Worm (Caenorhabditis elegans): ENCODE data around the gene mtss-1.

Gene mtss-1

ce11 chrIII:8741276-8741860 is 26.7 kb upstream of the mtss-1 start, which contains the start of gene pdhk-2 (continued):
- 0 out of 2 replicates have a peak, but pooled peaks have one; percentile 24 for TF ChIP-seq Y53F4B.3 (GFP tag; IDR thresholded peaks at IDR 0.05)
- TF ChIP-seq snpc-4 (GFP tag; optimal IDR thresholded peaks at IDR 0.05): no peak
- peak; percentile 62 to 78 (median 72) for TF ChIP-seq snpc-4 (tag; optimal IDR thresholded peaks at IDR 0.05)
- TF ChIP-seq lag-1 (GFP tag; IDR thresholded peaks at IDR 0.05): no peak
- TF ChIP-seq pha-4 (tag; optimal IDR thresholded peaks at IDR 0.05): peak; percentile 46
- TF ChIP-seq hmg-1.2 (GFP tag; IDR thresholded peaks at IDR 0.05): peak; percentile 68
- TF ChIP-seq F33H1.4 (GFP tag; IDR thresholded peaks at IDR 0.05): peak; percentile 78
- TF ChIP-seq ceh-58 (GFP tag; IDR thresholded peaks at IDR 0.05): no peak
- TF ChIP-seq C06A6.2 (GFP tag; conservative IDR thresholded peaks at IDR 0.05): peak; percentile 71; the same call in 1 of the 2 replicates
- TF ChIP-seq Y67H2A.10 (GFP tag; conservative IDR thresholded peaks at IDR 0.05): no peak
- 0 out of 2 replicates have a peak, but pooled peaks have one; percentile 67 for TF ChIP-seq Y95B8A.8 (GFP tag; IDR thresholded peaks at IDR 0.05)
- peak; percentile 50 for TF ChIP-seq B0035.1 (tag; optimal IDR thresholded peaks at IDR 0.05)
- TF ChIP-seq repo-1 (tag; optimal IDR thresholded peaks at IDR 0.05): peak; percentile 87
- TF ChIP-seq him-1 (tag; optimal IDR thresholded peaks at IDR 0.05): peak; percentile 92
- peak; percentile 91 for TF ChIP-seq rcor-1 (GFP tag; IDR thresholded peaks at IDR 0.05)
- peak; percentile 74 for TF ChIP-seq D2030.7 (GFP tag; IDR thresholded peaks at IDR 0.05)
- TF ChIP-seq attf-5 (GFP tag; optimal IDR thresholded peaks at IDR 0.05): peak; percentile 89
- TF ChIP-seq ztf-25 (GFP tag; IDR thresholded peaks at IDR 0.05): no peak
- TF ChIP-seq F37B4.10 (GFP tag; IDR thresholded peaks at IDR 0.05): no peak
- peak; percentile 77 for TF ChIP-seq lsl-1 (GFP tag; optimal IDR thresholded peaks at IDR 0.05)
- TF ChIP-seq ZK185.1 (tag; optimal IDR thresholded peaks at IDR 0.05; ENCODE audit: poor library complexity, severe bottlenecking): peak; percentile 89
- peak; percentile 89 for TF ChIP-seq madf-6 (GFP tag; IDR thresholded peaks at IDR 0.05)
- TF ChIP-seq T26A5.8 (tag; optimal IDR thresholded peaks at IDR 0.05): no peak
- TF ChIP-seq xnd-1 (tag; optimal IDR thresholded peaks at IDR 0.05): peak; percentile 76
- peak; percentile 84 for TF ChIP-seq madf-3 (GFP tag; IDR thresholded peaks at IDR 0.05)
- TF ChIP-seq Y53G8AR.9 (GFP tag; conservative IDR thresholded peaks at IDR 0.05): peak; percentile 90
- TF ChIP-seq atf-7 (tag; optimal IDR thresholded peaks at IDR 0.05): peak; percentile 58
- peak; percentile 95 for TF ChIP-seq dox-1 (GFP tag; IDR thresholded peaks at IDR 0.05)
- TF ChIP-seq madf-10 (tag; optimal IDR thresholded peaks at IDR 0.05): peak; percentile 70
- TF ChIP-seq zim-3 (tag; optimal IDR thresholded peaks at IDR 0.05): no peak
- TF ChIP-seq lin-40 (tag; optimal IDR thresholded peaks at IDR 0.05): peak; percentile 94
- no peak for TF ChIP-seq lin-26 (GFP tag; IDR thresholded peaks at IDR 0.05)
- no peak for TF ChIP-seq sdz-38 (tag; optimal IDR thresholded peaks at IDR 0.05)
- peak; percentile 56 for TF ChIP-seq F22D6.2 (tag; optimal IDR thresholded peaks at IDR 0.05)
- TF ChIP-seq zfh-2 (GFP tag; conservative IDR thresholded peaks at IDR 0.05): no peak
- peak; percentile 92 for TF ChIP-seq efl-1 (GFP tag; optimal IDR thresholded peaks at IDR 0.05)
- peak; percentile 72; the same call in 1 of the 2 replicates for TF ChIP-seq cebp-1 (GFP tag; IDR thresholded peaks at IDR 0.05)
- TF ChIP-seq cebp-1 (tag; optimal IDR thresholded peaks at IDR 0.05): peak; percentile 91
- no peak for TF ChIP-seq fkh-3 (tag; optimal IDR thresholded peaks at IDR 0.05)
- peak; percentile 82 for TF ChIP-seq nfyb-1 (GFP tag; IDR thresholded peaks at IDR 0.05)
- no peak for TF ChIP-seq let-526 (GFP tag; IDR thresholded peaks at IDR 0.05)
- TF ChIP-seq B0261.1 (tag; optimal IDR thresholded peaks at IDR 0.05): peak; percentile 18
- TF ChIP-seq sea-2 (GFP tag; IDR thresholded peaks at IDR 0.05): no peak
- TF ChIP-seq attf-6 (GFP tag; IDR thresholded peaks at IDR 0.05): no peak
- TF ChIP-seq C17E4.6 (GFP tag; IDR thresholded peaks at IDR 0.05): peak; percentile 67; the same call in 1 of the 2 replicates
- peak; percentile 71 for TF ChIP-seq athp-1 (tag; optimal IDR thresholded peaks at IDR 0.05)
- TF ChIP-seq F49E8.2 (tag; optimal IDR thresholded peaks at IDR 0.05; ENCODE audit: insufficient read depth): peak; percentile 70
- peak; percentile 27 for TF ChIP-seq die-1 (tag; optimal IDR thresholded peaks at IDR 0.05)
- TF ChIP-seq nfya-2 (GFP tag; IDR thresholded peaks at IDR 0.05): no peak
